Worm (Caenorhabditis elegans) whole organism, young adult: ENCODE measurements around the gene del-10.

Experiments used
- K11D2.4 ChIP-seq: fragments of 200-800 bp; sonication (Bioruptor generic); IDR thresholded peaks from 2 replicates; pipeline ENCODE4 v1.3.6; 2022; ENCODE audit warnings: missing genetic modification reagents, missing genetic modification characterization, missing compliant biosample characterization
- Y95B8A.8 ChIP-seq: fragments of 200-800 bp; sonication (Bioruptor generic); IDR thresholded peaks from 2 replicates; pipeline ENCODE4 v1.3.6; 2022; ENCODE audit warnings: missing genetic modification reagents, missing genetic modification characterization, missing compliant biosample characterization
- akir-1 ChIP-seq: fragments of 200-800 bp; sonication (Bioruptor generic); optimal IDR thresholded peaks from 2 replicates; lab custom pipeline; 2018; ENCODE audit warnings: mild to moderate bottlenecking, missing genetic modification characterization, moderate library complexity, missing compliant biosample characterization
- ama-1 ChIP-seq, 3 experiments: fragments of 150-350 bp in 1 of 3; sonication (generic microtip) in 2 of 3; optimal IDR thresholded peaks; 2 replicates each; lab custom pipeline; 2014 to 2018; ENCODE audit warnings: missing biosample characterization in 2 of 3, missing genetic modification characterization in 2 of 3, missing genetic modification reagents in 2 of 3
- dpl-1 ChIP-seq: fragments of 150-350 bp; optimal IDR thresholded peaks from 2 replicates; lab custom pipeline; 2014; ENCODE audit warnings: missing biosample characterization, missing genetic modification reagents, missing genetic modification characterization
- hrde-1 ChIP-seq: sonication (generic microtip); optimal IDR thresholded peaks from 2 replicates; lab custom pipeline; 2016; ENCODE audit warnings: missing genetic modification characterization, mild to moderate bottlenecking, missing compliant biosample characterization, moderate library complexity, missing genotype, missing genetic modification reagents, borderline replicate concordance
- nhr-80 ChIP-seq: sonication (generic microtip); optimal IDR thresholded peaks from 2 replicates; lab custom pipeline; 2016; ENCODE audit warnings: missing genetic modification characterization, missing compliant biosample characterization
- pha-4 ChIP-seq: fragments of 150-350 bp; sonication (generic microtip); optimal IDR thresholded peaks from 2 replicates; lab custom pipeline; 2014; ENCODE audit warnings: missing biosample characterization, missing genetic modification reagents, missing genetic modification characterization
- snpc-4 ChIP-seq, 5 experiments: fragments of 150-350 bp in 1 of 5; sonication (generic microtip) in 4 of 5; optimal IDR thresholded peaks; 2 replicates each; lab custom pipeline; 2014 to 2018; ENCODE audit warnings: missing genetic modification characterization in 5 of 5, missing biosample characterization in 3 of 5, antibody characterized with exemption in 2 of 5, mild to moderate bottlenecking in 2 of 5, missing compliant biosample characterization in 2 of 5, missing genotype in 2 of 5, moderate library complexity in 2 of 5, missing genetic modification reagents in 1 of 5
- tlf-1 ChIP-seq: fragments of 200-800 bp; sonication (Bioruptor generic); optimal IDR thresholded peaks from 2 replicates; lab custom pipeline; 2018; ENCODE audit warnings: mild to moderate bottlenecking, missing genetic modification characterization, missing compliant biosample characterization

ce11 chrII:6531527-6531926 is 49.6 kb upstream of the del-10 start, which contains the start of gene abch-1:
- TF ChIP-seq ama-1 (optimal IDR thresholded peaks at IDR 0.05; lab: Kevin White, UChicago) (no peak), ama-1 (GFP tag; optimal IDR thresholded peaks at IDR 0.05; lab: Kevin White, UChicago) (no peak), tlf-1 (GFP tag; lab: Kevin White, UChicago) (no peak), hrde-1 (tag; lab: Kevin White, UChicago) (no peak), dpl-1 (GFP tag; lab: Kevin White, UChicago) (no peak), Y95B8A.8 (GFP tag; lab: Robert Waterston, UW) (no peak), nhr-80 (tag; lab: Kevin White, UChicago) (no peak), K11D2.4 (GFP tag; lab: Robert Waterston, UW) (no peak), pha-4 (tag; lab: Kevin White, UChicago) (no peak), snpc-4 (GFP tag; optimal IDR thresholded peaks at IDR 0.05; lab: Kevin White, UChicago) (no peak), snpc-4 (tag; optimal IDR thresholded peaks at IDR 0.05; lab: Kevin White, UChicago) (no peak), akir-1 (GFP tag; lab: Kevin White, UChicago) (no peak)
